Fruit fly (Drosophila melanogaster) whole organism, embryonic: ENCODE data around the gene Tusp.

Experiments
- CG13624 ChIP-seq: fragments of 200-800 bp; sonication (Bioruptor generic); optimal IDR thresholded peaks from 2 replicates; lab custom pipeline; 2016; ENCODE audit warnings: missing biosample characterization, missing genetic modification characterization
- CG1603 ChIP-seq: fragments of 200-800 bp; sonication (Bioruptor generic); optimal IDR thresholded peaks from 2 replicates; lab custom pipeline; 2019; ENCODE audit warnings: missing biosample characterization, mild to moderate bottlenecking, missing genetic modification characterization, moderate library complexity
- CG4617 ChIP-seq: fragments of 200-800 bp; sonication (Bioruptor generic); optimal IDR thresholded peaks from 3 replicates; lab custom pipeline; 2016; ENCODE audit warnings: missing biosample characterization, missing genetic modification characterization, borderline replicate concordance
- Dll ChIP-seq: fragments of 200-800 bp; sonication (Bioruptor generic); IDR thresholded peaks from 4 replicates; pipeline ENCODE4 v1.3.6; 2022; ENCODE audit warnings: missing biosample characterization, missing genetic modification characterization; ENCODE audit not compliant: partially characterized antibody
- Dp ChIP-seq: fragments of 200-800 bp; sonication (Bioruptor generic); optimal IDR thresholded peaks from 2 replicates; lab custom pipeline; 2018; ENCODE audit warnings: missing biosample characterization, mild to moderate bottlenecking, missing genetic modification characterization, moderate library complexity
- E2f2 ChIP-seq: fragments of 200-800 bp; sonication (Bioruptor generic); IDR thresholded peaks from 2 replicates; pipeline ENCODE4 v1.3.6; 2022; ENCODE audit warnings: missing biosample characterization, missing genetic modification characterization
- HHEX ChIP-seq: fragments of 200-800 bp; sonication (Bioruptor generic); optimal IDR thresholded peaks from 3 replicates; lab custom pipeline; 2017; ENCODE audit warnings: missing biosample characterization, mild to moderate bottlenecking, missing genetic modification characterization, missing genetic modification reagents
- Hr3 ChIP-seq: fragments of 200-800 bp; sonication (Bioruptor generic); optimal IDR thresholded peaks from 3 replicates; lab custom pipeline; 2016; ENCODE audit warnings: missing biosample characterization, missing genetic modification characterization
- MBD-R2 ChIP-seq: fragments of 200-800 bp; sonication (Bioruptor generic); IDR thresholded peaks from 2 replicates; pipeline ENCODE4 v1.3.6; 2022; ENCODE audit warnings: missing biosample characterization, missing genetic modification characterization
- MESR4 ChIP-seq: fragments of 200-800 bp; sonication (Bioruptor generic); optimal IDR thresholded peaks from 2 replicates; lab custom pipeline; 2018; ENCODE audit warnings: missing biosample characterization, mild to moderate bottlenecking, missing genetic modification characterization, moderate library complexity
- Sin3A ChIP-seq: fragments of >200 bp; optimal IDR thresholded peaks from 2 replicates; lab custom pipeline; 2018
- YL-1 ChIP-seq: fragments of 200-800 bp; sonication (Bioruptor generic); optimal IDR thresholded peaks from 3 replicates; lab custom pipeline; 2017; ENCODE audit warnings: missing biosample characterization, mild to moderate bottlenecking, missing genetic modification characterization
- gfzf ChIP-seq: fragments of 200-800 bp; sonication (Bioruptor generic); optimal IDR thresholded peaks from 2 replicates; lab custom pipeline; 2016; ENCODE audit warnings: missing biosample characterization, mild to moderate bottlenecking, missing genetic modification characterization, moderate library complexity
- klu ChIP-seq: fragments of 200-800 bp; sonication (Bioruptor generic); IDR thresholded peaks from 2 replicates; pipeline ENCODE4 v1.3.6; 2022; ENCODE audit warnings: missing biosample characterization, missing genetic modification characterization
- pros ChIP-seq: fragments of 200-800 bp; sonication (Bioruptor generic); optimal IDR thresholded peaks from 3 replicates; lab custom pipeline; 2019; ENCODE audit warnings: missing biosample characterization, mild to moderate bottlenecking, missing genetic modification characterization, moderate library complexity
- pzg ChIP-seq: fragments of 200-800 bp; sonication (Bioruptor generic); optimal IDR thresholded peaks from 3 replicates; lab custom pipeline; 2018; ENCODE audit warnings: missing biosample characterization, mild to moderate bottlenecking, missing genetic modification characterization, moderate library complexity

Gene Tusp

DNA sequence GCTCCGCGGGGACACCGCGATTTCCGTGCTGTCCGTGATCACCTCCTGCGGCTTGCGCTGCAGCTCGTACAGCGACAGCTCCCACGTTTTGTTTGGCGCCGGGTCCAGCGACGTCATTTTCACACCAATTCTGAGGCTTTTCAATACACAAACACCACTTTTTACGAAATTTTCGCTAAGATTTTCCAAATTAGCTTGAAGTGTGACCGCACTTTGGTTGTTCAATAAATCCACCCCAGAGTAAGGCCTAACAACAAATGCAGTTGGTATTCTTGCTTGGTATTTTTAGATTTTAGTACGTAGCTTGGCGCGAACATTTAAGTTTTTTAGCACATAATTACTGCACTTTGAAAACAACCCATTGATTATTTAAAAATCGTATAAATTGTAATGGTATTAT lies 74.1 kb downstream of the Tusp start, which contains the start of gene Sce (continued):
- TF ChIP-seq HHEX (GFP tag; lab: Kevin White, UChicago): no peak
- 0 out of 4 replicates have a peak, but pooled peaks have one; percentile 13 for TF ChIP-seq Dll (GFP tag; lab: Robert Waterston, UW)
- TF ChIP-seq pros (GFP tag; lab: Kevin White, UChicago): no peak
- TF ChIP-seq E2f2 (GFP tag; lab: Robert Waterston, UW): peak; percentile 94
- no peak for TF ChIP-seq klu
- TF ChIP-seq MBD-R2 (GFP tag; lab: Robert Waterston, UW): peak; percentile 63
- peak; percentile 79 for TF ChIP-seq CG4617 (GFP tag; lab: Kevin White, UChicago)
- no peak for TF ChIP-seq CG13624
- peak; percentile 71 for TF ChIP-seq pzg
- peak; percentile 92 for TF ChIP-seq Dp (GFP tag; lab: Kevin White, UChicago)
- TF ChIP-seq YL-1 (GFP tag; lab: Kevin White, UChicago): peak; percentile 38
- TF ChIP-seq CG1603 (tag; lab: Kevin White, UChicago): peak; percentile 37
- peak; percentile 85 for TF ChIP-seq gfzf
- TF ChIP-seq MESR4: peak; percentile 91
- no peak for TF ChIP-seq Hr3 (GFP tag; lab: Kevin White, UChicago)
- TF ChIP-seq Sin3A (lab: Kevin White, UChicago): peak; percentile 0
